Fruit fly (Drosophila melanogaster): Measurements from ENCODE around the gene Ucp4C.
A peak's percentile ranks its signal among the peaks of the same experiment; 100 is the strongest.

Ucp4C gene

DNA sequence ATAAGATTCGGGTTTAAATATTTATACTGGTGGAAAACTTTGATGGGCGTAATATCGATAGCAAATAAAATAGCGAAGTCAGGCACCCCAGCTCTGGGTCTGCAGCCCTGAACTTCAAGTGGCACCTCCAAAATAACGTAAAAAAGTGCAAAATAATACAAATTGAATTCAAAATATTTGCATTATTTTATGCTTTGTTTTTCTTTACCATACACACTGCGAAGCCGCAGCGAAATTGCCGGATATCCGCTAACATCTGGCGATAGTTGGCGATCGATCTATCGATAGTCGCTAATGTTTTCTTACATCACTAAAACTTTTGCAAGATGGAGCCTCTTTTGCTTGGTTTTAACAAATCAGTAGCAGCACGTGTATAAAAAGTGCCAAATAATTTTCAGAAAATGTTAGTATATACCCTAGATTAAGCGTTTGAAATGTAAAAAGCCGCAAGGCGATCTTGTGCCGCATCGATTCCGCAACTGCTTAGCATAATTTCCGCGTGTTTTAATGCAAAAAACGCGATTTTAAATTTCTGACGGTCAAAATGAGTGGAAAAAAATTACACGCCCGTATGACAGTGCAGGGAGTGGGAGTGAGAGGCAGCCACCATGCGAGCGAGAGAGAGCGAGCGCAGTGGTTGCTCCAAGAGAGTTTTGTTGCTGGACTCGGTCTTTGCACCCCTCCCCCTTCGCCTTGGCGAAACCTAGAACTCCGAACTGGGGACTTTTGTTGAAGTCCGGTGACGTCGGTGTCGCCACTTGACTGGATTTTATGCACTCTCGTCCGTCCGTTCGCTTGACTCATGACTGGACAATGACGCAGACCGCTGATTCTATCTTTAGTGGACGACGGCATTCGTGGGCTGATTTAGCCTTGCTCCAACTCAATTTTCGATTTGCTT, 13.3 kb downstream of the Ucp4C start, which contains the start of gene eIF4A (continued):
- TF ChIP-seq CG18476 (GFP tag; optimal IDR thresholded peaks at IDR 0.05) (no peak), Camta (GFP tag; optimal IDR thresholded peaks at IDR 0.05) (no peak), CG2199 (GFP tag; IDR thresholded peaks at IDR 0.05) (no peak), CG11247 (GFP tag; IDR thresholded peaks at IDR 0.05) (no peak), CG2120 (GFP tag; optimal IDR thresholded peaks at IDR 0.05) (no peak), Ets97D (GFP tag; optimal IDR thresholded peaks at IDR 0.05) (peak; percentile 96), Rfx (GFP tag; IDR thresholded peaks at IDR 0.05) (no peak), GATAe (GFP tag; conservative IDR thresholded peaks at IDR 0.05) (no peak), CG18011 (GFP tag; optimal IDR thresholded peaks at IDR 0.05) (no peak), NK7.1 (GFP tag; optimal IDR thresholded peaks at IDR 0.05) (no peak), Xbp1 (GFP tag; optimal IDR thresholded peaks at IDR 0.05) (no peak), D (optimal IDR thresholded peaks at IDR 0.05) (no peak), D (GFP tag; optimal IDR thresholded peaks at IDR 0.05) (no peak), eve (GFP tag; optimal IDR thresholded peaks at IDR 0.05) (no peak), eyg (GFP tag; optimal IDR thresholded peaks at IDR 0.05) (no peak), ken (GFP tag; IDR thresholded peaks at IDR 0.05) (no peak), CG30431 (GFP tag; optimal IDR thresholded peaks at IDR 0.05) (no peak), CG1529 (GFP tag; optimal IDR thresholded peaks at IDR 0.05) (peak; percentile 0), Bteb2 (GFP tag; optimal IDR thresholded peaks at IDR 0.05) (no peak), CG17186 (GFP tag; optimal IDR thresholded peaks at IDR 0.05) (peak; percentile 64), Oaz (GFP tag; IDR thresholded peaks at IDR 0.05) (no peak), CG6254 (GFP tag; optimal IDR thresholded peaks at IDR 0.05) (no peak), HHEX (GFP tag; optimal IDR thresholded peaks at IDR 0.05) (no peak), peb (GFP tag; IDR thresholded peaks at IDR 0.05) (no peak), CG4707 (GFP tag; optimal IDR thresholded peaks at IDR 0.05) (no peak), grn (GFP tag; optimal IDR thresholded peaks at IDR 0.05) (no peak), kay (GFP tag; optimal IDR thresholded peaks at IDR 0.05) (no peak), ac (GFP tag; optimal IDR thresholded peaks at IDR 0.05) (no peak), row (GFP tag; IDR thresholded peaks at IDR 0.05) (no peak), CG10462 (GFP tag; optimal IDR thresholded peaks at IDR 0.05) (no peak), CG1832 (GFP tag; optimal IDR thresholded peaks at IDR 0.05) (no peak), CG14710 (tag; optimal IDR thresholded peaks at IDR 0.05) (peak; percentile 73), CG14014 (GFP tag; IDR thresholded peaks at IDR 0.05) (no peak), Ssrp (tag; optimal IDR thresholded peaks at IDR 0.05) (peak; percentile 12), crc (GFP tag; optimal IDR thresholded peaks at IDR 0.05) (no peak), Fer2 (tag; optimal IDR thresholded peaks at IDR 0.05) (peak; percentile 9), Fer1 (GFP tag; optimal IDR thresholded peaks at IDR 0.05) (peak; percentile 23), CG3838 (GFP tag; optimal IDR thresholded peaks at IDR 0.05) (no peak), CG10321 (GFP tag; IDR thresholded peaks at IDR 0.05) (no peak), Stat92E (GFP tag; optimal IDR thresholded peaks at IDR 0.05) (peak in 1 of 3 experiments; percentile 2), CG13287 (GFP tag; IDR thresholded peaks at IDR 0.05; ENCODE audit: partially characterized antibody) (no peak), CG34422 (GFP tag; IDR thresholded peaks at IDR 0.05) (no peak), nerfin-2 (GFP tag; IDR thresholded peaks at IDR 0.05; ENCODE audit: partially characterized antibody) (no peak), NFAT (GFP tag; IDR thresholded peaks at IDR 0.05) (no peak), CG1792 (GFP tag; optimal IDR thresholded peaks at IDR 0.05) (no peak), CG4730 (GFP tag; IDR thresholded peaks at IDR 0.05) (no peak), CG8359 (GFP tag; optimal IDR thresholded peaks at IDR 0.05; ENCODE audit: borderline replicate concordance) (no peak), CG3407 (GFP tag; optimal IDR thresholded peaks at IDR 0.05) (no peak), CG17612 (GFP tag; IDR thresholded peaks at IDR 0.05) (no peak), fd3F (GFP tag; optimal IDR thresholded peaks at IDR 0.05) (no peak)
